Fruit fly (Drosophila melanogaster) whole organism, prepupa: ENCODE measurements around the gene CCKLR-17D3.

Source experiments
- Blimp-1 ChIP-seq: fragments of 200-800 bp; sonication (Bioruptor generic); optimal IDR thresholded peaks from 3 replicates; lab custom pipeline; 2017; ENCODE audit warnings: missing biosample characterization, missing genetic modification characterization, mild to moderate bottlenecking, moderate library complexity, missing genetic modification reagents
- CG10631 ChIP-seq: fragments of 200-800 bp; sonication (Bioruptor generic); optimal IDR thresholded peaks from 2 replicates; lab custom pipeline; 2016; ENCODE audit warnings: missing biosample characterization, missing genetic modification characterization
- CG10669 ChIP-seq: fragments of 200-800 bp; sonication (Bioruptor generic); optimal IDR thresholded peaks from 3 replicates; lab custom pipeline; 2018; ENCODE audit warnings: missing biosample characterization, mild to moderate bottlenecking, missing genetic modification characterization, moderate library complexity
- CG11294 ChIP-seq: fragments of 200-800 bp; sonication (Bioruptor generic); IDR thresholded peaks from 2 replicates; pipeline ENCODE4 v1.3.6; 2022; ENCODE audit warnings: missing biosample characterization, missing genetic modification characterization
- CG11762 ChIP-seq: fragments of 200-800 bp; sonication (Bioruptor generic); optimal IDR thresholded peaks from 3 replicates; lab custom pipeline; 2016; ENCODE audit warnings: missing biosample characterization, missing genetic modification characterization; ENCODE audit not compliant: insufficient read depth
- CG11902 ChIP-seq: fragments of 200-800 bp; sonication (Bioruptor generic); optimal IDR thresholded peaks from 3 replicates; lab custom pipeline; 2016; ENCODE audit warnings: missing biosample characterization, missing genetic modification characterization
- CG15336 ChIP-seq: fragments of 200-800 bp; sonication (Bioruptor generic); IDR thresholded peaks from 2 replicates; pipeline ENCODE4 v1.3.6; 2022; ENCODE audit warnings: missing biosample characterization, missing genetic modification characterization
- CG16779 ChIP-seq: fragments of 200-800 bp; sonication (Bioruptor generic); optimal IDR thresholded peaks from 3 replicates; lab custom pipeline; 2017; ENCODE audit warnings: missing biosample characterization, mild to moderate bottlenecking, missing genetic modification characterization
- CG31627 ChIP-seq: fragments of 200-800 bp; sonication (Bioruptor generic); optimal IDR thresholded peaks from 3 replicates; lab custom pipeline; 2016; ENCODE audit warnings: missing biosample characterization, missing genetic modification characterization
- CG34406 ChIP-seq: fragments of 200-800 bp; sonication (Bioruptor generic); optimal IDR thresholded peaks from 3 replicates; lab custom pipeline; 2016; ENCODE audit warnings: missing biosample characterization, missing genetic modification characterization
- CG3919 ChIP-seq: fragments of 200-800 bp; sonication (Bioruptor generic); optimal IDR thresholded peaks from 3 replicates; lab custom pipeline; 2016; ENCODE audit warnings: missing biosample characterization, missing genetic modification characterization
- CG4318 ChIP-seq: fragments of 200-800 bp; sonication (Bioruptor generic); optimal IDR thresholded peaks from 3 replicates; lab custom pipeline; 2017; ENCODE audit warnings: missing biosample characterization, mild to moderate bottlenecking, missing genetic modification characterization
- CG6163 ChIP-seq: fragments of 200-800 bp; sonication (Bioruptor generic); IDR thresholded peaks from 3 replicates; pipeline ENCODE4 v1.3.6; 2022; ENCODE audit warnings: missing biosample characterization, missing genetic modification characterization
- CG6276 ChIP-seq: fragments of 200-800 bp; sonication (Bioruptor generic); optimal IDR thresholded peaks from 2 replicates; lab custom pipeline; 2017; ENCODE audit warnings: missing biosample characterization, mild to moderate bottlenecking, missing genetic modification characterization
- CG6792 ChIP-seq: fragments of 200-800 bp; sonication (Bioruptor generic); optimal IDR thresholded peaks from 3 replicates; lab custom pipeline; 2016; ENCODE audit warnings: missing biosample characterization, missing genetic modification characterization
- CG6854 ChIP-seq: fragments of 200-800 bp; sonication (Bioruptor generic); optimal IDR thresholded peaks from 2 replicates; lab custom pipeline; 2017; ENCODE audit warnings: missing biosample characterization, mild to moderate bottlenecking, missing genetic modification characterization
- CG7368 ChIP-seq: fragments of 200-800 bp; sonication (Bioruptor generic); optimal IDR thresholded peaks from 3 replicates; lab custom pipeline; 2016; ENCODE audit warnings: missing biosample characterization, missing genetic modification characterization
- CG8319 ChIP-seq: fragments of 200-800 bp; sonication (Bioruptor generic); optimal IDR thresholded peaks from 3 replicates; lab custom pipeline; 2016; ENCODE audit warnings: missing biosample characterization, missing genetic modification characterization
- CG8632 ChIP-seq: fragments of 200-800 bp; sonication (Bioruptor generic); optimal IDR thresholded peaks from 3 replicates; lab custom pipeline; 2016; ENCODE audit warnings: missing biosample characterization, missing genetic modification characterization
- CG9139 ChIP-seq: fragments of 200-800 bp; sonication (Bioruptor generic); optimal IDR thresholded peaks from 3 replicates; lab custom pipeline; 2017; ENCODE audit warnings: missing biosample characterization, mild to moderate bottlenecking, missing genetic modification characterization
- Eip75B ChIP-seq: fragments of 200-800 bp; sonication (Bioruptor generic); optimal IDR thresholded peaks from 3 replicates; lab custom pipeline; 2016; ENCODE audit warnings: missing biosample characterization, missing genetic modification characterization
- Eip78C ChIP-seq: fragments of 200-800 bp; sonication (Bioruptor generic); peaks from one replicate; lab custom pipeline; 2016; ENCODE audit warnings: missing biosample characterization, missing genetic modification characterization
- Eip93F ChIP-seq: fragments of 200-800 bp; sonication (Bioruptor generic); optimal IDR thresholded peaks from 2 replicates; lab custom pipeline; 2016; ENCODE audit warnings: missing biosample characterization, mild to moderate bottlenecking, missing genetic modification characterization
- Ets21C ChIP-seq: fragments of 200-800 bp; sonication (Bioruptor generic); optimal IDR thresholded peaks from 3 replicates; lab custom pipeline; 2016; ENCODE audit warnings: missing biosample characterization, missing genetic modification characterization
- Gug ChIP-seq: fragments of 200-800 bp; sonication (Bioruptor generic); IDR thresholded peaks from 2 replicates; pipeline ENCODE4 v1.3.6; 2022; ENCODE audit warnings: missing biosample characterization, missing genetic modification characterization
- Hr38 ChIP-seq: sonication (Bioruptor generic); optimal IDR thresholded peaks from 2 replicates; lab custom pipeline; 2016; ENCODE audit warnings: missing biosample characterization, missing genetic modification characterization
- Hr39 ChIP-seq: fragments of 200-800 bp; sonication (Bioruptor generic); optimal IDR thresholded peaks from 2 replicates; lab custom pipeline; 2016; ENCODE audit warnings: missing biosample characterization, missing genetic modification characterization
- Hr4 ChIP-seq: fragments of 200-800 bp; sonication (Bioruptor generic); optimal IDR thresholded peaks from 3 replicates; lab custom pipeline; 2016; ENCODE audit warnings: missing biosample characterization, missing genetic modification characterization
- Lpt ChIP-seq: fragments of 200-800 bp; sonication (Bioruptor generic); optimal IDR thresholded peaks from 3 replicates; lab custom pipeline; 2016; ENCODE audit warnings: missing biosample characterization, missing genetic modification characterization
- Met ChIP-seq: fragments of 200-800 bp; sonication (Bioruptor generic); optimal IDR thresholded peaks from 3 replicates; lab custom pipeline; 2016; ENCODE audit warnings: missing biosample characterization, missing genetic modification characterization
- OdsH ChIP-seq: fragments of 200-800 bp; sonication (Bioruptor generic); optimal IDR thresholded peaks from 3 replicates; lab custom pipeline; 2016; ENCODE audit warnings: missing biosample characterization, missing genetic modification characterization
- Smox ChIP-seq: fragments of 200-800 bp; sonication (Bioruptor generic); optimal IDR thresholded peaks from 3 replicates; lab custom pipeline; 2016; ENCODE audit warnings: missing biosample characterization, missing genetic modification characterization
- Sox102F ChIP-seq: fragments of 200-800 bp; sonication (Bioruptor generic); optimal IDR thresholded peaks from 2 replicates; lab custom pipeline; 2016; ENCODE audit warnings: missing biosample characterization, mild to moderate bottlenecking, missing genetic modification characterization
- Sox14 ChIP-seq: fragments of 200-800 bp; sonication (Bioruptor generic); optimal IDR thresholded peaks from 3 replicates; lab custom pipeline; 2016; ENCODE audit warnings: missing biosample characterization, missing genetic modification characterization
- Sox15 ChIP-seq: fragments of 200-800 bp; sonication (Bioruptor generic); optimal IDR thresholded peaks from 3 replicates; lab custom pipeline; 2016; ENCODE audit warnings: missing biosample characterization, missing genetic modification characterization
- dac ChIP-seq: fragments of 200-800 bp; sonication (Bioruptor generic); optimal IDR thresholded peaks from 2 replicates; lab custom pipeline; 2017; ENCODE audit warnings: missing biosample characterization, mild to moderate bottlenecking, missing genetic modification characterization
- dsx ChIP-seq: fragments of 200-800 bp; optimal IDR thresholded peaks from 3 replicates; lab custom pipeline; 2019; ENCODE audit warnings: missing biosample characterization, mild to moderate bottlenecking, missing genetic modification characterization, moderate library complexity; ENCODE audit not compliant: poor library complexity, severe bottlenecking
- eg ChIP-seq: fragments of 200-800 bp; sonication (Bioruptor generic); IDR thresholded peaks from 3 replicates; pipeline ENCODE4 v1.3.6; 2022; ENCODE audit warnings: missing biosample characterization, missing genetic modification characterization
- esn ChIP-seq: fragments of 200-800 bp; sonication (Bioruptor generic); optimal IDR thresholded peaks from 2 replicates; lab custom pipeline; 2016; ENCODE audit warnings: missing biosample characterization, mild to moderate bottlenecking, missing genetic modification characterization, moderate library complexity
- fd59A ChIP-seq: fragments of 200-800 bp; sonication (Bioruptor generic); optimal IDR thresholded peaks from 2 replicates; lab custom pipeline; 2017; ENCODE audit warnings: missing biosample characterization, mild to moderate bottlenecking, missing genetic modification characterization, missing genetic modification reagents
- fd85E ChIP-seq: fragments of 200-800 bp; sonication (Bioruptor generic); optimal IDR thresholded peaks from 3 replicates; lab custom pipeline; 2016; ENCODE audit warnings: missing biosample characterization, missing genetic modification characterization
- fkh ChIP-seq: fragments of 200-800 bp; sonication (Bioruptor generic); optimal IDR thresholded peaks from 3 replicates; lab custom pipeline; 2017; ENCODE audit warnings: missing biosample characterization, mild to moderate bottlenecking, missing genetic modification characterization, moderate library complexity
- lz ChIP-seq: fragments of 200-800 bp; sonication (Bioruptor generic); optimal IDR thresholded peaks from 3 replicates; lab custom pipeline; 2016; ENCODE audit warnings: missing biosample characterization, missing genetic modification characterization
- net ChIP-seq: fragments of 200-800 bp; sonication (Bioruptor generic); optimal IDR thresholded peaks from 3 replicates; lab custom pipeline; 2016; ENCODE audit warnings: missing biosample characterization, missing genetic modification characterization
- pdm3 ChIP-seq: fragments of 200-800 bp; sonication (Bioruptor generic); optimal IDR thresholded peaks from 3 replicates; lab custom pipeline; 2016; ENCODE audit warnings: missing biosample characterization, missing genetic modification characterization
- salr ChIP-seq, 2 experiments: fragments of 200-800 bp; sonication (Bioruptor generic); optimal IDR thresholded peaks; 3 replicates each; lab custom pipeline; 2016 to 2018; ENCODE audit warnings: missing biosample characterization in 2 of 2, missing genetic modification characterization in 2 of 2, mild to moderate bottlenecking in 1 of 2
- spab ChIP-seq: fragments of 200-800 bp; sonication (Bioruptor generic); optimal IDR thresholded peaks from 2 replicates; lab custom pipeline; 2017; ENCODE audit warnings: missing biosample characterization, mild to moderate bottlenecking, missing genetic modification characterization, missing genetic modification reagents
- ss ChIP-seq, 2 experiments: fragments of 200-800 bp; sonication (Bioruptor generic); optimal IDR thresholded peaks; 2 replicates in 1 of 2; 3 replicates in 1 of 2; lab custom pipeline; 2017 to 2018; ENCODE audit warnings: mild to moderate bottlenecking in 2 of 2, missing biosample characterization in 2 of 2, missing genetic modification characterization in 2 of 2, moderate library complexity in 1 of 2
- svp ChIP-seq: fragments of 200-800 bp; sonication (Bioruptor generic); peaks from one replicate; lab custom pipeline; 2016; ENCODE audit warnings: missing biosample characterization, missing genetic modification characterization
- vri ChIP-seq: fragments of 200-800 bp; sonication (Bioruptor generic); optimal IDR thresholded peaks from 3 replicates; lab custom pipeline; 2016; ENCODE audit warnings: missing biosample characterization, mild to moderate bottlenecking, missing genetic modification characterization

Gene CCKLR-17D3

dm6 chrX:18789353-18790210 is 15.8 kb upstream of the CCKLR-17D3 start:
- TF ChIP-seq CG10669 (GFP tag; lab: Kevin White, UChicago) (peak; percentile 42), pdm3 (GFP tag; lab: Kevin White, UChicago) (peak; percentile 75), CG31627 (GFP tag; lab: Kevin White, UChicago) (peak; percentile 55), CG11902 (GFP tag; lab: Kevin White, UChicago) (peak; percentile 8), CG6792 (GFP tag; lab: Kevin White, UChicago) (peak; percentile 59), esn (GFP tag; lab: Kevin White, UChicago) (peak; percentile 78), CG11294 (GFP tag; lab: Robert Waterston, UW) (no peak), Lpt (GFP tag; lab: Kevin White, UChicago) (peak; percentile 34), CG3919 (GFP tag; lab: Kevin White, UChicago) (peak; percentile 60), CG6163 (GFP tag; lab: Robert Waterston, UW) (no peak; the same call in 2 of the 3 replicates), fd85E (GFP tag; lab: Kevin White, UChicago) (no peak), svp (GFP tag; lab: Kevin White, UChicago) (peak; percentile 89), dsx (GFP tag; lab: Kevin White, UChicago) (peak; percentile 36), Hr38 (no peak), CG6276 (GFP tag; lab: Kevin White, UChicago) (peak; percentile 69), CG9139 (no peak), Hr39 (GFP tag; lab: Kevin White, UChicago) (peak; percentile 67), fd59A (GFP tag; lab: Kevin White, UChicago) (peak; percentile 40), Ets21C (GFP tag; lab: Kevin White, UChicago) (peak; percentile 44), Sox15 (GFP tag; lab: Kevin White, UChicago) (peak; percentile 49), CG16779 (tag; lab: Kevin White, UChicago) (peak; percentile 24), Met (GFP tag; lab: Kevin White, UChicago) (peak; percentile 76), dac (peak; percentile 57), Eip93F (no peak), Smox (GFP tag; lab: Kevin White, UChicago) (peak; percentile 54), Sox102F (peak; percentile 71), vri (GFP tag; lab: Kevin White, UChicago) (no peak), ss (GFP tag; optimal IDR thresholded peaks at IDR 0.05; lab: Kevin White, UChicago) (peak; percentile 29 to 33), Sox14 (GFP tag; lab: Kevin White, UChicago) (peak; percentile 65), CG10631 (GFP tag; lab: Kevin White, UChicago) (peak; percentile 64), lz (peak; percentile 61), eg (no peak; the same call in 2 of the 3 replicates), CG8632 (GFP tag; lab: Kevin White, UChicago) (peak; percentile 62), CG7368 (GFP tag; lab: Kevin White, UChicago) (no peak), Hr4 (GFP tag; lab: Kevin White, UChicago) (peak; percentile 74), CG4318 (GFP tag; lab: Kevin White, UChicago) (peak; percentile 67), Eip78C (GFP tag; lab: Kevin White, UChicago) (peak; percentile 93), CG34406 (GFP tag; lab: Kevin White, UChicago) (peak; percentile 62), salr (GFP tag; optimal IDR thresholded peaks at IDR 0.05; lab: Kevin White, UChicago) (peak in 1 of 2 experiments; percentile 77), CG6854 (GFP tag; lab: Kevin White, UChicago) (no peak), CG11762 (GFP tag; lab: Kevin White, UChicago) (peak; percentile 8), fkh (GFP tag; lab: Kevin White, UChicago) (peak; percentile 23), Blimp-1 (GFP tag; lab: Kevin White, UChicago) (no peak), net (peak; percentile 68), spab (GFP tag; lab: Kevin White, UChicago) (peak; percentile 40), CG15336 (GFP tag; lab: Robert Waterston, UW) (peak; percentile 32; the same call in 1 of the 2 replicates), Gug (peak; percentile 42; the same call in 1 of the 2 replicates), CG8319 (GFP tag; lab: Kevin White, UChicago) (peak; percentile 70), OdsH (peak; percentile 70), Eip75B (GFP tag; lab: Kevin White, UChicago) (peak; percentile 78)
